Worm (Caenorhabditis elegans) whole organism, L4 larva: ENCODE data around the gene set-6.

Experiments
- D1046.2 ChIP-seq: fragments of 200-800 bp; sonication (Bioruptor generic); IDR thresholded peaks from 2 replicates; pipeline ENCODE4 v1.3.6; 2022; ENCODE audit warnings: missing genetic modification characterization, missing compliant biosample characterization
- F10B5.3 ChIP-seq: sonication (generic microtip); optimal IDR thresholded peaks from 2 replicates; lab custom pipeline; 2016; ENCODE audit warnings: mild to moderate bottlenecking, missing genetic modification characterization, missing compliant biosample characterization
- F26F4.8 ChIP-seq: fragments of 200-800 bp; sonication (Bioruptor generic); conservative IDR thresholded peaks from 2 replicates; pipeline ENCODE4 v1.3.6; 2022; ENCODE audit warnings: missing genetic modification characterization, missing compliant biosample characterization
- F37D6.2 ChIP-seq: sonication (generic microtip); optimal IDR thresholded peaks from 2 replicates; lab custom pipeline; 2016; ENCODE audit warnings: mild to moderate bottlenecking, missing genetic modification characterization, missing compliant biosample characterization
- R02D3.7 ChIP-seq: fragments of 150-350 bp; sonication (generic microtip); optimal IDR thresholded peaks from 3 replicates; lab custom pipeline; 2014; ENCODE audit warnings: missing biosample characterization, missing genetic modification characterization
- T20F7.1 ChIP-seq: fragments of 200-800 bp; sonication (Bioruptor generic); optimal IDR thresholded peaks from 2 replicates; lab custom pipeline; 2018; ENCODE audit warnings: mild to moderate bottlenecking, missing genetic modification characterization, missing compliant biosample characterization
- Y48G9A.11 ChIP-seq: fragments of 200-800 bp; sonication (Bioruptor generic); IDR thresholded peaks from 2 replicates; pipeline ENCODE4 v1.3.6; 2022; ENCODE audit warnings: missing genetic modification reagents, missing genetic modification characterization, missing compliant biosample characterization
- Y5F2A.4 ChIP-seq: fragments of 200-800 bp; sonication (Bioruptor generic); optimal IDR thresholded peaks from 2 replicates; lab custom pipeline; 2018; ENCODE audit warnings: mild to moderate bottlenecking, missing genetic modification characterization, missing compliant biosample characterization
- ZK337.2 ChIP-seq: fragments of 200-800 bp; sonication (Bioruptor generic); IDR thresholded peaks from 2 replicates; pipeline ENCODE4 v1.3.6; 2022; ENCODE audit warnings: missing genetic modification reagents, missing genetic modification characterization, missing compliant biosample characterization
- ceh-44 ChIP-seq: fragments of 200-800 bp; sonication (Bioruptor generic); IDR thresholded peaks from 2 replicates; pipeline ENCODE4 v1.3.6; 2022; ENCODE audit warnings: missing genetic modification reagents, missing genetic modification characterization, missing compliant biosample characterization
- ceh-62 ChIP-seq: sonication (generic microtip); optimal IDR thresholded peaks from 2 replicates; lab custom pipeline; 2017; ENCODE audit warnings: missing biosample characterization, missing genetic modification characterization
- ctbp-1 ChIP-seq: fragments of 200-800 bp; sonication (Bioruptor generic); IDR thresholded peaks from 2 replicates; pipeline ENCODE4 v1.3.6; 2022; ENCODE audit warnings: missing genetic modification reagents, missing genetic modification characterization, missing compliant biosample characterization
- daf-12 ChIP-seq: fragments of 150-350 bp; optimal IDR thresholded peaks from 2 replicates; lab custom pipeline; 2014; ENCODE audit warnings: missing biosample characterization, missing genetic modification reagents, missing genetic modification characterization
- daf-16 ChIP-seq, 3 experiments: sonication (generic microtip); optimal IDR thresholded peaks; 2 replicates each; lab custom pipeline; 2016 to 2017; ENCODE audit warnings: missing genetic modification characterization in 3 of 3, missing genetic modification reagents in 3 of 3, mild to moderate bottlenecking in 2 of 3, missing compliant biosample characterization in 2 of 3, missing biosample characterization in 1 of 3, moderate library complexity in 1 of 3
- daf-8 ChIP-seq: fragments of 200-800 bp; sonication (Bioruptor generic); IDR thresholded peaks from 2 replicates; pipeline ENCODE4 v1.3.6; 2022; ENCODE audit warnings: missing genetic modification characterization, missing compliant biosample characterization
- dmd-6 ChIP-seq: fragments of 200-800 bp; sonication (Bioruptor generic); IDR thresholded peaks from 2 replicates; pipeline ENCODE4 v1.3.6; 2022; ENCODE audit warnings: missing genetic modification reagents, missing genetic modification characterization, missing compliant biosample characterization
- dve-1 ChIP-seq: sonication (generic microtip); optimal IDR thresholded peaks from 2 replicates; lab custom pipeline; 2017; ENCODE audit warnings: antibody characterized with exemption, mild to moderate bottlenecking, missing genetic modification characterization, missing compliant biosample characterization; ENCODE audit not compliant: insufficient read depth
- egl-43 ChIP-seq: fragments of 200-800 bp; sonication (Bioruptor generic); IDR thresholded peaks from 2 replicates; pipeline ENCODE4 v1.3.6; 2022; ENCODE audit warnings: missing genetic modification reagents, missing genetic modification characterization, missing compliant biosample characterization
- gei-8 ChIP-seq: fragments of 200-800 bp; sonication (Bioruptor generic); optimal IDR thresholded peaks from 2 replicates; lab custom pipeline; 2018; ENCODE audit warnings: mild to moderate bottlenecking, missing genetic modification characterization, missing compliant biosample characterization
- hif-1 ChIP-seq, 2 experiments: sonication (generic microtip); optimal IDR thresholded peaks; 2 replicates each; lab custom pipeline; 2016 to 2017; ENCODE audit warnings: missing compliant biosample characterization in 2 of 2, missing genetic modification characterization in 2 of 2, missing genetic modification reagents in 2 of 2, missing genotype in 2 of 2, mild to moderate bottlenecking in 1 of 2
- hlh-11 ChIP-seq: fragments of 200-800 bp; sonication (Bioruptor generic); optimal IDR thresholded peaks from 2 replicates; lab custom pipeline; 2018; ENCODE audit warnings: mild to moderate bottlenecking, missing genetic modification characterization, missing compliant biosample characterization
- lin-15B ChIP-seq: fragments of 150-350 bp; sonication (generic microtip); optimal IDR thresholded peaks from 3 replicates; lab custom pipeline; 2014; ENCODE audit warnings: missing biosample characterization, missing genetic modification characterization
- lin-29 ChIP-seq: fragments of 200-800 bp; sonication (Bioruptor generic); IDR thresholded peaks from 2 replicates; pipeline ENCODE4 v1.3.6; 2022; ENCODE audit warnings: missing genetic modification reagents, missing genetic modification characterization, missing compliant biosample characterization
- lin-38 ChIP-seq: fragments of 200-800 bp; sonication (Bioruptor generic); IDR thresholded peaks from 2 replicates; pipeline ENCODE4 v1.3.6; 2022; ENCODE audit warnings: missing genetic modification reagents, missing genetic modification characterization, missing compliant biosample characterization
- lsy-2 ChIP-seq, 2 experiments: fragments of 150-350 bp in 1 of 2; sonication (generic microtip) in 1 of 2; optimal IDR thresholded peaks; 2 replicates each; lab custom pipeline; 2014 to 2017; ENCODE audit warnings: missing biosample characterization in 2 of 2, missing genetic modification characterization in 2 of 2
- mdl-1 ChIP-seq, 2 experiments: fragments of 150-350 bp in 1 of 2; sonication (generic microtip) in 1 of 2; optimal IDR thresholded peaks; 2 replicates each; lab custom pipeline; 2014 to 2017; ENCODE audit warnings: missing biosample characterization in 2 of 2, missing genetic modification characterization in 2 of 2
- mes-2 ChIP-seq: sonication (generic microtip); optimal IDR thresholded peaks from 2 replicates; lab custom pipeline; 2016; ENCODE audit warnings: missing genotype, mild to moderate bottlenecking, missing genetic modification characterization, missing compliant biosample characterization; ENCODE audit not compliant: poor library complexity, severe bottlenecking
- mxl-2 ChIP-seq: fragments of 200-800 bp; sonication (Bioruptor generic); conservative IDR thresholded peaks from 2 replicates; pipeline ENCODE4 v1.3.6; 2022; ENCODE audit warnings: missing genetic modification reagents, missing genetic modification characterization, missing compliant biosample characterization
- nhr-28 ChIP-seq: fragments of 150-350 bp; optimal IDR thresholded peaks from 2 replicates; lab custom pipeline; 2014; ENCODE audit warnings: missing biosample characterization, missing genetic modification characterization
- nhr-41 ChIP-seq: fragments of 200-800 bp; sonication (Bioruptor generic); IDR thresholded peaks from 2 replicates; pipeline ENCODE4 v1.3.6; 2022; ENCODE audit warnings: missing genetic modification reagents, missing genetic modification characterization, missing compliant biosample characterization
- nhr-42 ChIP-seq: fragments of 200-800 bp; sonication (Bioruptor generic); IDR thresholded peaks from 2 replicates; pipeline ENCODE4 v1.3.6; 2022; ENCODE audit warnings: missing genetic modification characterization, missing compliant biosample characterization
- nhr-48 ChIP-seq: sonication (generic microtip); optimal IDR thresholded peaks from 2 replicates; lab custom pipeline; 2016; ENCODE audit warnings: mild to moderate bottlenecking, missing genetic modification characterization, missing compliant biosample characterization
- nhr-6 ChIP-seq: fragments of 150-350 bp; optimal IDR thresholded peaks from 2 replicates; lab custom pipeline; 2014; ENCODE audit warnings: missing biosample characterization, missing genetic modification characterization
- nhr-77 ChIP-seq: fragments of 150-350 bp; optimal IDR thresholded peaks from 2 replicates; lab custom pipeline; 2014; ENCODE audit warnings: missing biosample characterization, missing genetic modification characterization
- pha-4 ChIP-seq, 2 experiments: fragments of 150-350 bp in 1 of 2; fragments of 200-800 bp in 1 of 2; sonication (Bioruptor generic) in 1 of 2; IDR thresholded peaks in 1 of 2; optimal IDR thresholded peaks in 1 of 2; 2 replicates each; pipeline versions ENCODE4 v1.3.6 to Lab custom; 2014 to 2022; ENCODE audit warnings: missing genetic modification characterization in 2 of 2, missing genetic modification reagents in 2 of 2, missing biosample characterization in 1 of 2, missing compliant biosample characterization in 1 of 2
- php-3 ChIP-seq: fragments of 200-800 bp; sonication (Bioruptor generic); IDR thresholded peaks from 2 replicates; pipeline ENCODE4 v1.3.6; 2022; ENCODE audit warnings: missing genetic modification reagents, missing genetic modification characterization, missing compliant biosample characterization
- pqm-1 ChIP-seq: sonication (generic microtip); optimal IDR thresholded peaks from 2 replicates; lab custom pipeline; 2017; ENCODE audit warnings: missing biosample characterization, missing genetic modification characterization
- rbr-2 ChIP-seq: sonication (generic microtip); optimal IDR thresholded peaks from 2 replicates; lab custom pipeline; 2016; ENCODE audit warnings: missing genotype, missing genetic modification characterization, missing compliant biosample characterization
- set-16 ChIP-seq: fragments of 200-800 bp; sonication (Bioruptor generic); IDR thresholded peaks from 2 replicates; pipeline ENCODE4 v1.3.6; 2022; ENCODE audit warnings: missing genetic modification reagents, missing genetic modification characterization, missing compliant biosample characterization
- snpc-1.2 ChIP-seq: fragments of 200-800 bp; sonication (Bioruptor generic); IDR thresholded peaks from 2 replicates; pipeline ENCODE4 v1.3.6; 2022; ENCODE audit warnings: missing genetic modification reagents, missing genetic modification characterization, missing compliant biosample characterization
- snpc-4 ChIP-seq: fragments of 150-350 bp; optimal IDR thresholded peaks from 2 replicates; lab custom pipeline; 2014; ENCODE audit warnings: missing biosample characterization, missing genetic modification characterization
- tra-1 ChIP-seq: fragments of 200-800 bp; sonication (Bioruptor generic); IDR thresholded peaks from 2 replicates; pipeline ENCODE4 v1.3.6; 2022; ENCODE audit warnings: missing genetic modification reagents, missing genetic modification characterization, missing compliant biosample characterization
- unc-62 ChIP-seq, 3 experiments: fragments of 150-350 bp in 1 of 3; sonication (generic microtip); optimal IDR thresholded peaks in 2 of 3; peaks in 1 of 3; 1 replicate in 1 of 3; 2 replicates in 2 of 3; lab custom pipeline; 2014 to 2017; ENCODE audit warnings: missing biosample characterization in 3 of 3, missing genetic modification characterization in 3 of 3, missing genetic modification reagents in 3 of 3, missing genotype in 1 of 3
- vab-7 ChIP-seq: fragments of 200-800 bp; sonication (Bioruptor generic); IDR thresholded peaks from 2 replicates; pipeline ENCODE4 v1.3.6; 2022; ENCODE audit warnings: missing genetic modification reagents, missing genetic modification characterization, missing compliant biosample characterization
- zfp-3 ChIP-seq: fragments of 200-800 bp; sonication (Bioruptor generic); conservative IDR thresholded peaks from 2 replicates; pipeline ENCODE4 v1.3.6; 2022; ENCODE audit warnings: missing genetic modification reagents, missing genetic modification characterization, missing compliant biosample characterization
- zip-2 ChIP-seq: fragments of 150-350 bp; optimal IDR thresholded peaks from 2 replicates; lab custom pipeline; 2014; ENCODE audit warnings: missing biosample characterization, missing genetic modification characterization
- ztf-11 ChIP-seq: fragments of 150-350 bp; optimal IDR thresholded peaks from 2 replicates; lab custom pipeline; 2014; ENCODE audit warnings: missing biosample characterization, missing genetic modification characterization

Gene set-6

DNA sequence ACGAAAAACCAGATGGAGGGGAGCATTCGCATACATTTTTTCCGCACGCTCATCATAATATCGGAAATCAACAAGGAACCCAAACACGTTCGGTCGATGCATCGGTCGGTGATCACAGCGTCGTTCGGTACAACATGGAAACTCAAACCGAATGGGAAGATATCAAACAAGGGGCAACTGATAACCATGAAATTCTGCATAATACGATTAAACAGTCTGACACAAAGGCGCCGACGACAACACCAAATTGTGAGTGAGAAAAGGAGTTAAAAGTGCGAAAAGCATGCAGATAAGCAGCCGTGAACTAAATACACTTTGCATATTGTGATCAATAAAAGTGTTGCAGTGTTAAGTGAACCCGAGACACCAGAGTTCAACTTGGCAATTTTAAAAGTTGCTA lies 49.2 kb downstream of the set-6 start:
- TF ChIP-seq daf-16 (GFP tag; optimal IDR thresholded peaks at IDR 0.05; lab: Kevin White, UChicago) (no peak), daf-16 (tag; optimal IDR thresholded peaks at IDR 0.05; lab: Kevin White, UChicago) (peak; percentile 75), nhr-48 (tag; lab: Kevin White, UChicago) (peak; percentile 8), dmd-6 (GFP tag; lab: Robert Waterston, UW) (peak; percentile 59), F26F4.8 (GFP tag; lab: Robert Waterston, UW) (no peak), pqm-1 (tag; lab: Kevin White, UChicago) (peak; percentile 29), R02D3.7 (tag; lab: Kevin White, UChicago) (no peak), hlh-11 (tag; lab: Kevin White, UChicago) (peak; percentile 58), dve-1 (peak; percentile 51)

DNA sequence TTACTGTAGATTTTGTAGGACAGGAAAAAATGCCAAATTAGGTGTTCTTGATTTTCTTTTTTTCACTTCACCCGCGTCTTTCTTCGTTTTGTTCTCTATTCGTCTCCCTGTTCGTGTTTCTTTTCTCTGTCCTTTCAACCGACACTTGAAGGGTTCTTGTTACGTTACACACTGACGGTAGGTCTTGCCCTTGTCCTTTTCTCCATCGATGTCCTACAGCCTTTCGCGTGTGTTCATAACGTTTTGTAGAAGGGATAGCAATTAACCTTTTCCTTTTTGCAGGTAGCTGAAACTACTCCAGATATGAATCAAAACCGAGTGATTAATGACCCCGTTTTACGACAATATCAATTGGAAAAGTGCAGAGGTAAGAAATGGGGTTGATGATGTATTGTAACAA lies 50.3 kb downstream of the set-6 start, which contains the start of gene F55G7.1:
Gene F55G7.1, plus strand, starts transcription at position 276 of the 400 bp plus-strand sequence.
- no peak for TF ChIP-seq snpc-4 (tag; lab: Kevin White, UChicago)
- TF ChIP-seq php-3 (GFP tag; lab: Robert Waterston, UW), result 0 out of 2 replicates have a peak, but pooled peaks have one; percentile 7
- no peak for TF ChIP-seq ztf-11
- peak; percentile 20; the same call in 1 of the 2 replicates for TF ChIP-seq ceh-44 (GFP tag; lab: Robert Waterston, UW)
- TF ChIP-seq daf-16 (GFP tag; optimal IDR thresholded peaks at IDR 0.05; lab: Kevin White, UChicago), result peak in 1 of 2 experiments; percentile 47
- peak; percentile 50 for TF ChIP-seq daf-16 (tag; optimal IDR thresholded peaks at IDR 0.05; lab: Kevin White, UChicago)
- no peak for TF ChIP-seq Y5F2A.4 (GFP tag; lab: Kevin White, UChicago)
- TF ChIP-seq lsy-2 (tag; optimal IDR thresholded peaks at IDR 0.05; lab: Kevin White, UChicago), result peak in 1 of 2 experiments; percentile 14
- peak; percentile 71 for TF ChIP-seq dve-1
- TF ChIP-seq T20F7.1 (GFP tag; lab: Kevin White, UChicago), result peak; percentile 68
- peak; percentile 41 for TF ChIP-seq dmd-6 (GFP tag; lab: Robert Waterston, UW)
- no peak for TF ChIP-seq set-16
- TF ChIP-seq daf-8, result no peak
- TF ChIP-seq ZK337.2 (GFP tag; lab: Robert Waterston, UW), result no peak
- TF ChIP-seq zip-2, result peak; percentile 50
- TF ChIP-seq snpc-1.2, result no peak
- TF ChIP-seq rbr-2 (tag; lab: Kevin White, UChicago), result peak; percentile 68
- peak; percentile 60; the same call in 1 of the 2 replicates for TF ChIP-seq nhr-42 (GFP tag; lab: Robert Waterston, UW)
- peak; percentile 85 for TF ChIP-seq mes-2
- no peak for TF ChIP-seq lin-29 (GFP tag; lab: Robert Waterston, UW)
- no peak for TF ChIP-seq nhr-6 (tag; lab: Kevin White, UChicago)
- no peak for TF ChIP-seq Y48G9A.11
- TF ChIP-seq zfp-3 (GFP tag; lab: Robert Waterston, UW), result no peak
- TF ChIP-seq hif-1 (tag; optimal IDR thresholded peaks at IDR 0.05; lab: Kevin White, UChicago), result no peak
- peak; percentile 34 for TF ChIP-seq F37D6.2 (tag; lab: Kevin White, UChicago)
- TF ChIP-seq mxl-2 (GFP tag; lab: Robert Waterston, UW), result no peak
- no peak; the same call in 1 of the 2 replicates for TF ChIP-seq pha-4 (GFP tag; IDR thresholded peaks at IDR 0.05; lab: Robert Waterston, UW)
- no peak for TF ChIP-seq pha-4 (tag; optimal IDR thresholded peaks at IDR 0.05; lab: Kevin White, UChicago)
- no peak for TF ChIP-seq lin-38 (GFP tag; lab: Robert Waterston, UW)
- no peak for TF ChIP-seq nhr-41 (GFP tag; lab: Robert Waterston, UW)
- TF ChIP-seq nhr-28 (tag; lab: Kevin White, UChicago), result peak; percentile 45
- TF ChIP-seq lin-15B (tag; lab: Kevin White, UChicago), result no peak
- no peak for TF ChIP-seq tra-1 (GFP tag; lab: Robert Waterston, UW)
- no peak for TF ChIP-seq mdl-1 (tag; optimal IDR thresholded peaks at IDR 0.05; lab: Kevin White, UChicago)
- peak; percentile 62 for TF ChIP-seq nhr-77 (tag; lab: Kevin White, UChicago)
- TF ChIP-seq egl-43 (GFP tag; lab: Robert Waterston, UW), result no peak
- TF ChIP-seq D1046.2, result no peak
- no peak for TF ChIP-seq gei-8 (GFP tag; lab: Kevin White, UChicago)
- no peak for TF ChIP-seq ceh-62 (tag; lab: Kevin White, UChicago)
- TF ChIP-seq ctbp-1, result no peak
- TF ChIP-seq unc-62 (GFP tag; optimal IDR thresholded peaks at IDR 0.05 in 1 of 2; lab: Kevin White, UChicago), result peak in 1 of 2 experiments; percentile 95
- no peak for TF ChIP-seq unc-62 (tag; optimal IDR thresholded peaks at IDR 0.05; lab: Kevin White, UChicago)
- TF ChIP-seq vab-7 (GFP tag; lab: Robert Waterston, UW), result no peak
- no peak for TF ChIP-seq daf-12 (tag; lab: Kevin White, UChicago)
- peak; percentile 88 for TF ChIP-seq F10B5.3
